Worm (Caenorhabditis elegans): ENCODE results near the gene mam-3.

ce11 chrIV:13483596-13483995, 38.4 kb upstream of the mam-3 start:
- TF ChIP-seq snpc-4 (tag; optimal IDR thresholded peaks at IDR 0.05) (no peak), nhr-76 (tag; optimal IDR thresholded peaks at IDR 0.05) (no peak), T20F7.1 (GFP tag; optimal IDR thresholded peaks at IDR 0.05) (no peak), mes-2 (tag; optimal IDR thresholded peaks at IDR 0.05; ENCODE audit: poor library complexity, severe bottlenecking) (no peak)
